Worm (Caenorhabditis elegans): ENCODE data around the gene otpl-1.

ce11 chrIV:3570612-3571011 is 1.8 kb downstream of the otpl-1 start:
- TF ChIP-seq hmg-11 (tag; optimal IDR thresholded peaks at IDR 0.05), result no peak
- TF ChIP-seq nfya-1 (tag; optimal IDR thresholded peaks at IDR 0.05; ENCODE audit: insufficient read depth), result no peak
- no peak for TF ChIP-seq snpc-4 (tag; optimal IDR thresholded peaks at IDR 0.05)
- no peak for TF ChIP-seq pha-4 (tag; optimal IDR thresholded peaks at IDR 0.05)
- TF ChIP-seq unc-62 (GFP tag; optimal IDR thresholded peaks at IDR 0.05), result no peak
- no peak for TF ChIP-seq pqm-1 (tag; optimal IDR thresholded peaks at IDR 0.05)
- no peak for TF ChIP-seq nhr-28 (tag; optimal IDR thresholded peaks at IDR 0.05)
- no peak for TF ChIP-seq elt-2 (tag; optimal IDR thresholded peaks at IDR 0.05)
- no peak for TF ChIP-seq fkh-10 (GFP tag; optimal IDR thresholded peaks at IDR 0.05)
- no peak for TF ChIP-seq ztf-4 (tag; optimal IDR thresholded peaks at IDR 0.05)
- TF ChIP-seq lin-39 (tag; optimal IDR thresholded peaks at IDR 0.05), result no peak
- TF ChIP-seq egl-27 (tag; optimal IDR thresholded peaks at IDR 0.05), result no peak

Measured in whole organism, L3 larva.